Worm (Caenorhabditis elegans): ENCODE measurements around the gene swsn-3.

swsn-3 gene

DNA sequence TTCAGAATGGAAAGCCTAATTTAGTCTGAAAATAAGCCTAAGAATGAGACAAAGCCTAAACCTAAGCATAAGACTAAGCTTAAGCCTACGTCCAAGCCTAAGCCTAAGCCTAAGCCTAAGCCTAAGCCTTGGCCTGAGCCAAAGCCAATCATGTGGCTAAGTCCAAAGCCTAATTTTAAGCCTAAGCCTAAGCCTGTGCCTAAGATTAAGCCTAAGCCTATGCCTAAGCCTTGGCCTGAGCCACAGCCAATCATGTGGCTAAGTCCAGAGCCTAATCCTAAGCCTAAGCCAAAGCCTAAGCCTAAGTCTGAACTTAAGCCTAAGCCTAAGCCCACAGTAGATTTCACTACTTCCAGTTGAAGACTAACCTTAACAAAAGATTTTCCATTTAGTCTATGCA, 11.0 kb downstream of the swsn-3 start:
- TF ChIP-seq F13H6.1 (tag; optimal IDR thresholded peaks at IDR 0.05) (no peak), dve-1 (tag; optimal IDR thresholded peaks at IDR 0.05) (peak; percentile 72)

DNA sequence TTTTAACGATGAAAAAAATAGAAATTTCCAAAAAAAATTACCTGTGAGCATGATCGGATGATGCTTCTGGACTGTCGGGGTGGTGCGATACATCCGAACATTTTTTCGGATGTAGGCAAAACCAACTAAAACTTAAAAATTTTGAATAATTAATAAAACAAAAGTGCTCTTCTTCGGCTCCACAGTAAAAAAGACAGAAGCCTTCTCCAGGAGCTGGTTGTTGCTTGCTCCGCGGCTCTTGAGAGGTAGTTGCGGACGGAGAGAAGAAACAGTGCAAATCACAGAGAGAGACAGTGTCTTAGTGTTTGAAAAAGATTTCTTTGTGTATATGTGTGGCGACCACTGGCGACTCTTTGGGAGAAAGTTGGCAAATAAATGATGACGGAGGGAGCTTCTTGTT, 12.2 kb downstream of the swsn-3 start, which contains the start of gene gldi-9:
Gene gldi-9 (minus strand): TSS at position 101 of the 400 bp plus-strand sequence.
- TF ChIP-seq unc-42 (tag; optimal IDR thresholded peaks at IDR 0.05) (no peak), hlh-13 (GFP tag; optimal IDR thresholded peaks at IDR 0.05) (no peak), hlh-30 (tag; optimal IDR thresholded peaks at IDR 0.05; ENCODE audit: insufficient read depth) (no peak), ahr-1 (tag; optimal IDR thresholded peaks at IDR 0.05) (no peak)

DNA sequence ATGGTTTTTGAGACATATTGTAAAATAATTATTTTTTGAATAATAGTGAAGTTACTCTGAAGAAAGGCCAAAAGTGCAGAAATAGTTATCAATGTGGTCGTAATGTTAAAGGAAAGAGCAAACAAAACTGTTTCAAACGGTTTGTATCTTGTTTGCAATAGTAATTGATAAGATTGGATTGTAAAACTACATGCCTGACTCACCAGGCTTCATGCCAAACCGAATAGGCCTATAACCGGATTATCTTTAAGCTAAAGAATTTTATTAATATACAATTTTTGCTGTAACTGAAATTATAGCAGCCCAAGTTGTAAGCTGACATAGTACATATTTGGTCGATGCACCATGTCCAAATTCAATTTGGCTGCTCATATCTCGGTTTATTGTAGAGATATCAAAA, 21.9 kb downstream of the swsn-3 start, which contains the start of gene Y71H2AM.14:
Gene Y71H2AM.14 (minus strand): TSS at position 101 of the 400 bp plus-strand sequence.
- TF ChIP-seq ahr-1 (tag; optimal IDR thresholded peaks at IDR 0.05) (no peak), ceh-22 (tag; optimal IDR thresholded peaks at IDR 0.05) (no peak), dmd-4 (tag; optimal IDR thresholded peaks at IDR 0.05; ENCODE audit: borderline replicate concordance) (no peak), eyg-1 (tag; optimal IDR thresholded peaks at IDR 0.05) (no peak), lin-11 (tag; optimal IDR thresholded peaks at IDR 0.05) (no peak), ceh-2 (tag; optimal IDR thresholded peaks at IDR 0.05) (no peak), ceh-6 (GFP tag; optimal IDR thresholded peaks at IDR 0.05) (no peak), hlh-6 (tag; optimal IDR thresholded peaks at IDR 0.05) (no peak), nfya-1 (tag; optimal IDR thresholded peaks at IDR 0.05) (no peak), pha-4 (tag; optimal IDR thresholded peaks at IDR 0.05) (no peak), ceh-24 (tag; optimal IDR thresholded peaks at IDR 0.05) (no peak), F13H6.1 (tag; optimal IDR thresholded peaks at IDR 0.05) (no peak), C38D4.7 (GFP tag; optimal IDR thresholded peaks at IDR 0.05) (no peak), odd-2 (tag; optimal IDR thresholded peaks at IDR 0.05) (no peak), pqm-1 (tag; optimal IDR thresholded peaks at IDR 0.05) (no peak), nhr-232 (tag; optimal IDR thresholded peaks at IDR 0.05) (no peak), elt-4 (tag; optimal IDR thresholded peaks at IDR 0.05) (no peak), fax-1 (tag; optimal IDR thresholded peaks at IDR 0.05) (no peak), dve-1 (tag; optimal IDR thresholded peaks at IDR 0.05) (no peak)

DNA sequence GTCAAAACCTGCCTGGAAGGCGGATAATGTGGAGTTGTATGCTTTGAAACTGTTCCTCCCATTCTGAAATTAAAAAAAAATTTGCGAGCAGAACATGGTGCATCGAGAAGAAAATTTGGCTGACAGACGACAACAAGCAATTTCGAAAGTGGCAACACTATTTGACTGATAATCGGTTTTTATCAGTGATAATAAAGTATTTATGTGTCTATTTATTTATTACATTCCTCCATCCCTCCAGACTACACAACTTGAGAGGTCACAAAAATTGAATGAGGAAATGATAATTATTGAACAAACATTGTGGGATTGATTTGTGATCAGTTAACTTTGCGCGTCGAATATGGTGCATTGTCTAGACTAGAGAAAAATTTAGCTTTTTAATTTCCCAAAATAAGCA, 29.0 kb downstream of the swsn-3 start, which contains the start of gene cest-25:
Gene cest-25 (minus strand): TSS at position 63 of the 400 bp plus-strand sequence.
- no peak for TF ChIP-seq nhr-232 (tag; optimal IDR thresholded peaks at IDR 0.05)
- TF ChIP-seq npax-4 (tag; optimal IDR thresholded peaks at IDR 0.05) = no peak
- TF ChIP-seq ceh-45 (GFP tag; IDR thresholded peaks at IDR 0.05) = no peak
- TF ChIP-seq elt-2 (tag; optimal IDR thresholded peaks at IDR 0.05) = peak; percentile 56
- no peak for TF ChIP-seq rnt-1 (tag; optimal IDR thresholded peaks at IDR 0.05)

DNA sequence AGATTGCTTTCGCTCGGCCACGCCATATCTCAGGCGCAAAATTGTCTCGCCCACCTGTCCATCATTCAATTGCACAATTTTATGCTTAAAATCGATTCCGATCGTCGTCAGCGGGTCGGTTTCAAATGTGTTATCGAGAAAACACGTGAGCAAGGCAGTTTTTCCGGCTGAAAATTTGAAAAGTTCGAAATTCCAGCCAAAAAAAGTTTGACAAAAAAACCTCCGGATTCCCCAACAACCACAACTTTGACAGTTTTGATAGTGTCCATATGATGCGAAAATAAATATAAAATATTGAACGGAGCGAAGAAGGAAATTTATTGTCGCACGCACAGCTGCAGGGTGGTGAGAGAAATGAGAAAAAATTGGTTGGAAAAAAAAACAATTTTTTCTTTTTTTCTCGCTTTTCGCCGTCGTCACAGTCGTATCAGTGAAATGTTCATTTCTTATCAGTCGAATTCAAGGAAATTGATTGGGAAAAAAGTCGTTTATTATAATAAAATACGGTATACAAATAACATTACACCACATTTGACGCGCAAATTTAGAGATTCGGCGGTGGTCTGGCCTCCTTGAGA, 34.8 kb downstream of the swsn-3 start, which contains the start of gene Y71H2AM.12:
Gene Y71H2AM.12 (minus strand): TSS at position 486 of the 578 bp plus-strand sequence.
- TF ChIP-seq hlh-6 (tag; optimal IDR thresholded peaks at IDR 0.05) = no peak
- no peak for TF ChIP-seq elt-4 (tag; optimal IDR thresholded peaks at IDR 0.05)
- no peak for TF ChIP-seq tbx-2 (tag; optimal IDR thresholded peaks at IDR 0.05)
- TF ChIP-seq T23F11.4 (GFP tag; optimal IDR thresholded peaks at IDR 0.05) = no peak
- TF ChIP-seq zip-5 (tag; optimal IDR thresholded peaks at IDR 0.05) = no peak
- TF ChIP-seq fax-1 (tag; optimal IDR thresholded peaks at IDR 0.05) = no peak
- TF ChIP-seq eyg-1 (tag; optimal IDR thresholded peaks at IDR 0.05) = no peak
- no peak for TF ChIP-seq ets-4 (tag; optimal IDR thresholded peaks at IDR 0.05)
- no peak for TF ChIP-seq ceh-19 (GFP tag; optimal IDR thresholded peaks at IDR 0.05)
- no peak for TF ChIP-seq Y22D7AL.16 (tag; optimal IDR thresholded peaks at IDR 0.05)
- TF ChIP-seq ama-1 (optimal IDR thresholded peaks at IDR 0.05) = no peak
- no peak for TF ChIP-seq che-1 (tag; optimal IDR thresholded peaks at IDR 0.05)

All from whole organism, late embryonic.